Fruit fly (Drosophila melanogaster) whole organism, wandering third instar larva: ENCODE results near the gene TwdlG.

Source experiments
- brk ChIP-seq: fragments of 200-800 bp; sonication (Bioruptor generic); optimal IDR thresholded peaks from 2 replicates; lab custom pipeline; 2016; ENCODE audit warnings: missing biosample characterization, mild to moderate bottlenecking, missing genetic modification characterization
- psq ChIP-seq: fragments of 200-800 bp; sonication (Bioruptor generic); optimal IDR thresholded peaks from 3 replicates; lab custom pipeline; 2017; ENCODE audit warnings: missing biosample characterization, mild to moderate bottlenecking, missing genetic modification characterization, moderate library complexity

dm6 chr3R:4214038-4214437 is 37.1 kb downstream of the TwdlG start:
- TF ChIP-seq brk (GFP tag; lab: Kevin White, UChicago) (peak; percentile 6), psq (peak; percentile 57)
